Worm (Caenorhabditis elegans) whole organism, young adult: ENCODE results near the gene K04C2.7.
A peak's percentile ranks its signal among the peaks of the same experiment; 100 is the strongest.

Experiments
- B0261.1 ChIP-seq: sonication (generic microtip); optimal IDR thresholded peaks from 2 replicates; lab custom pipeline; 2016; ENCODE audit warnings: mild to moderate bottlenecking, missing genetic modification characterization, moderate library complexity, missing compliant biosample characterization
- F37B4.10 ChIP-seq: fragments of 200-800 bp; sonication (Bioruptor generic); IDR thresholded peaks from 2 replicates; pipeline ENCODE4 v1.3.6; 2022; ENCODE audit warnings: missing genetic modification characterization, missing compliant biosample characterization
- F49E8.2 ChIP-seq: sonication (generic microtip); optimal IDR thresholded peaks from 3 replicates; lab custom pipeline; 2017; ENCODE audit warnings: missing genetic modification characterization, mild to moderate bottlenecking, missing compliant biosample characterization, antibody characterized with exemption, moderate library complexity; ENCODE audit not compliant: insufficient read depth
- F52B5.7 ChIP-seq: sonication (generic microtip); optimal IDR thresholded peaks from 2 replicates; lab custom pipeline; 2016; ENCODE audit warnings: mild to moderate bottlenecking, missing genetic modification characterization, missing compliant biosample characterization
- F55B11.4 ChIP-seq: sonication (generic microtip); optimal IDR thresholded peaks from 2 replicates; lab custom pipeline; 2016; ENCODE audit warnings: missing compliant biosample characterization, missing genetic modification characterization, borderline replicate concordance; ENCODE audit not compliant: insufficient read depth
- F57A8.1 ChIP-seq: fragments of 200-800 bp; sonication (Bioruptor generic); optimal IDR thresholded peaks from 2 replicates; lab custom pipeline; 2018; ENCODE audit warnings: mild to moderate bottlenecking, missing genetic modification characterization, moderate library complexity, missing compliant biosample characterization
- Y53G8AR.9 ChIP-seq: fragments of 200-800 bp; sonication (Bioruptor generic); conservative IDR thresholded peaks from 2 replicates; pipeline ENCODE4 v1.3.6; 2022; ENCODE audit warnings: missing genetic modification reagents, missing genetic modification characterization, missing compliant biosample characterization
- akir-1 ChIP-seq: fragments of 200-800 bp; sonication (Bioruptor generic); optimal IDR thresholded peaks from 2 replicates; lab custom pipeline; 2018; ENCODE audit warnings: mild to moderate bottlenecking, missing genetic modification characterization, moderate library complexity, missing compliant biosample characterization
- ama-1 ChIP-seq, 3 experiments: fragments of 150-350 bp in 1 of 3; sonication (generic microtip) in 2 of 3; optimal IDR thresholded peaks; 2 replicates each; lab custom pipeline; 2014 to 2018; ENCODE audit warnings: missing biosample characterization in 2 of 3, missing genetic modification characterization in 2 of 3, missing genetic modification reagents in 2 of 3
- aptf-3 ChIP-seq: fragments of 200-800 bp; sonication (Bioruptor generic); IDR thresholded peaks from 2 replicates; pipeline ENCODE4 v1.3.6; 2022; ENCODE audit warnings: missing genetic modification characterization, missing compliant biosample characterization
- atf-7 ChIP-seq: sonication (generic microtip); optimal IDR thresholded peaks from 2 replicates; lab custom pipeline; 2017; ENCODE audit warnings: mild to moderate bottlenecking, missing genetic modification characterization, missing compliant biosample characterization
- athp-1 ChIP-seq: sonication (generic microtip); optimal IDR thresholded peaks from 2 replicates; lab custom pipeline; 2017; ENCODE audit warnings: mild to moderate bottlenecking, missing genetic modification characterization, missing compliant biosample characterization
- attf-5 ChIP-seq: fragments of 200-800 bp; sonication (Bioruptor generic); optimal IDR thresholded peaks from 2 replicates; lab custom pipeline; 2018; ENCODE audit warnings: mild to moderate bottlenecking, missing genetic modification characterization, missing compliant biosample characterization
- bed-2 ChIP-seq: fragments of 200-800 bp; sonication (Bioruptor generic); IDR thresholded peaks from 2 replicates; pipeline ENCODE4 v1.3.6; 2022; ENCODE audit warnings: missing genetic modification reagents, missing genetic modification characterization, missing compliant biosample characterization
- ccch-3 ChIP-seq: fragments of 200-800 bp; sonication (Bioruptor generic); optimal IDR thresholded peaks from 2 replicates; lab custom pipeline; 2018; ENCODE audit warnings: mild to moderate bottlenecking, missing genetic modification characterization, missing compliant biosample characterization
- ceh-79 ChIP-seq: sonication (generic microtip); optimal IDR thresholded peaks from 2 replicates; lab custom pipeline; 2017; ENCODE audit warnings: mild to moderate bottlenecking, missing genetic modification characterization, missing compliant biosample characterization
- dpff-1 ChIP-seq: sonication (generic microtip); optimal IDR thresholded peaks from 2 replicates; lab custom pipeline; 2017; ENCODE audit warnings: mild to moderate bottlenecking, missing genetic modification characterization, missing compliant biosample characterization
- ets-4 ChIP-seq: fragments of 200-800 bp; sonication (Bioruptor generic); optimal IDR thresholded peaks from 2 replicates; lab custom pipeline; 2018; ENCODE audit warnings: mild to moderate bottlenecking, missing genetic modification characterization, missing compliant biosample characterization
- gei-17 ChIP-seq: fragments of 200-800 bp; sonication (Bioruptor generic); optimal IDR thresholded peaks from 2 replicates; lab custom pipeline; 2018; ENCODE audit warnings: mild to moderate bottlenecking, missing genetic modification characterization, missing compliant biosample characterization
- hlh-26 ChIP-seq: fragments of 200-800 bp; sonication (Bioruptor generic); conservative IDR thresholded peaks from 2 replicates; pipeline ENCODE4 v1.3.6; 2022; ENCODE audit warnings: missing genetic modification reagents, missing genetic modification characterization, missing compliant biosample characterization
- hmg-20 ChIP-seq: fragments of 200-800 bp; sonication (Bioruptor generic); IDR thresholded peaks from 2 replicates; pipeline ENCODE4 v1.3.6; 2022; ENCODE audit warnings: missing genetic modification reagents, missing genetic modification characterization, missing compliant biosample characterization
- hrde-1 ChIP-seq: sonication (generic microtip); optimal IDR thresholded peaks from 2 replicates; lab custom pipeline; 2016; ENCODE audit warnings: missing genetic modification characterization, mild to moderate bottlenecking, missing compliant biosample characterization, moderate library complexity, missing genotype, missing genetic modification reagents, borderline replicate concordance
- hsf-1 ChIP-seq: fragments of 200-800 bp; sonication (Bioruptor generic); IDR thresholded peaks from 2 replicates; pipeline ENCODE4 v1.3.6; 2022; ENCODE audit warnings: missing genetic modification reagents, missing genetic modification characterization, missing compliant biosample characterization
- lag-1 ChIP-seq: fragments of 200-800 bp; sonication (Bioruptor generic); IDR thresholded peaks from 2 replicates; pipeline ENCODE4 v1.3.6; 2022; ENCODE audit warnings: missing genetic modification reagents, missing genetic modification characterization, missing compliant biosample characterization
- let-526 ChIP-seq: fragments of 200-800 bp; sonication (Bioruptor generic); IDR thresholded peaks from 2 replicates; pipeline ENCODE4 v1.3.6; 2022; ENCODE audit warnings: missing genetic modification reagents, missing genetic modification characterization, missing compliant biosample characterization
- let-607 ChIP-seq, 2 experiments: fragments of 200-800 bp in 1 of 2; sonication (Bioruptor generic) in 1 of 2; sonication (generic microtip) in 1 of 2; optimal IDR thresholded peaks; 2 replicates each; lab custom pipeline; 2016 to 2018; ENCODE audit warnings: mild to moderate bottlenecking in 2 of 2, missing compliant biosample characterization in 2 of 2, missing genetic modification characterization in 2 of 2, moderate library complexity in 2 of 2, missing genotype in 1 of 2
- lin-35 ChIP-seq, 3 experiments: fragments of 150-350 bp in 2 of 3; sonication (generic microtip) in 1 of 3; optimal IDR thresholded peaks; 2 replicates each; lab custom pipeline; 2014 to 2018; ENCODE audit warnings: missing biosample characterization in 3 of 3, missing genetic modification characterization in 3 of 3, missing genetic modification reagents in 3 of 3
- lin-40 ChIP-seq: sonication (generic microtip); optimal IDR thresholded peaks from 2 replicates; lab custom pipeline; 2016; ENCODE audit warnings: missing genetic modification characterization, mild to moderate bottlenecking, missing compliant biosample characterization, missing genotype, missing genetic modification reagents
- lin-54 ChIP-seq: fragments of 200-800 bp; sonication (Bioruptor generic); optimal IDR thresholded peaks from 2 replicates; lab custom pipeline; 2018; ENCODE audit warnings: mild to moderate bottlenecking, missing genetic modification characterization, missing compliant biosample characterization
- lsy-27 ChIP-seq: sonication (generic microtip); optimal IDR thresholded peaks from 2 replicates; lab custom pipeline; 2017; ENCODE audit warnings: missing genetic modification characterization, mild to moderate bottlenecking, missing compliant biosample characterization, antibody characterized with exemption, missing genotype, borderline replicate concordance; ENCODE audit not compliant: insufficient read depth
- madf-3 ChIP-seq: fragments of 200-800 bp; sonication (Bioruptor generic); IDR thresholded peaks from 2 replicates; pipeline ENCODE4 v1.3.6; 2022; ENCODE audit warnings: missing genetic modification reagents, missing genetic modification characterization, missing compliant biosample characterization
- madf-8 ChIP-seq: fragments of 200-800 bp; sonication (Bioruptor generic); conservative IDR thresholded peaks from 2 replicates; pipeline ENCODE4 v1.3.6; 2022; ENCODE audit warnings: missing genetic modification reagents, missing genetic modification characterization, missing compliant biosample characterization
- nfya-1 ChIP-seq: sonication (generic microtip); optimal IDR thresholded peaks from 2 replicates; lab custom pipeline; 2017; ENCODE audit warnings: antibody characterized with exemption, missing compliant biosample characterization, missing genetic modification characterization, borderline replicate concordance; ENCODE audit not compliant: insufficient read depth
- nfya-2 ChIP-seq: fragments of 200-800 bp; sonication (Bioruptor generic); IDR thresholded peaks from 2 replicates; pipeline ENCODE4 v1.3.6; 2022; ENCODE audit warnings: missing genetic modification reagents, missing genetic modification characterization, missing compliant biosample characterization
- rcor-1 ChIP-seq: fragments of 200-800 bp; sonication (Bioruptor generic); IDR thresholded peaks from 2 replicates; pipeline ENCODE4 v1.3.6; 2022; ENCODE audit warnings: missing genetic modification reagents, missing genetic modification characterization, missing compliant biosample characterization
- rec-8 ChIP-seq, 2 experiments: sonication (generic microtip); optimal IDR thresholded peaks; 2 replicates each; lab custom pipeline; 2016; ENCODE audit warnings: mild to moderate bottlenecking in 2 of 2, missing genetic modification characterization in 2 of 2, missing genetic modification reagents in 2 of 2, missing genotype in 2 of 2, missing biosample characterization in 1 of 2, missing compliant biosample characterization in 1 of 2, moderate library complexity in 1 of 2
- sdz-38 ChIP-seq: sonication (generic microtip); optimal IDR thresholded peaks from 2 replicates; lab custom pipeline; 2016; ENCODE audit warnings: missing genotype, missing genetic modification characterization, missing compliant biosample characterization
- sea-2 ChIP-seq: fragments of 200-800 bp; sonication (Bioruptor generic); IDR thresholded peaks from 2 replicates; pipeline ENCODE4 v1.3.6; 2022; ENCODE audit warnings: missing genetic modification characterization, missing compliant biosample characterization
- sptf-2 ChIP-seq: fragments of 200-800 bp; sonication (Bioruptor generic); optimal IDR thresholded peaks from 2 replicates; lab custom pipeline; 2018; ENCODE audit warnings: mild to moderate bottlenecking, missing genetic modification characterization, missing compliant biosample characterization
- tbx-9 ChIP-seq: sonication (generic microtip); optimal IDR thresholded peaks from 2 replicates; lab custom pipeline; 2016; ENCODE audit warnings: borderline replicate concordance, missing genetic modification characterization, inconsistent platforms, missing compliant biosample characterization
- unc-62 ChIP-seq: fragments of 150-350 bp; optimal IDR thresholded peaks from 2 replicates; lab custom pipeline; 2014; ENCODE audit warnings: missing biosample characterization, missing genetic modification reagents, missing genetic modification characterization
- zfh-2 ChIP-seq: fragments of 200-800 bp; sonication (Bioruptor generic); conservative IDR thresholded peaks from 2 replicates; pipeline ENCODE4 v1.3.6; 2022; ENCODE audit warnings: missing genetic modification reagents, missing genetic modification characterization, missing compliant biosample characterization
- ztf-25 ChIP-seq: fragments of 200-800 bp; sonication (Bioruptor generic); IDR thresholded peaks from 2 replicates; pipeline ENCODE4 v1.3.6; 2022; ENCODE audit warnings: missing genetic modification reagents, missing genetic modification characterization, missing compliant biosample characterization
- ztf-26 ChIP-seq: sonication (generic microtip); optimal IDR thresholded peaks from 2 replicates; lab custom pipeline; 2017; ENCODE audit warnings: missing genetic modification characterization, missing compliant biosample characterization
- ztf-28 ChIP-seq: fragments of 200-800 bp; sonication (Bioruptor generic); IDR thresholded peaks from 2 replicates; pipeline ENCODE4 v1.3.6; 2022; ENCODE audit warnings: missing genetic modification reagents, missing genetic modification characterization, missing compliant biosample characterization
- ztf-6 ChIP-seq: fragments of 200-800 bp; sonication (Bioruptor generic); IDR thresholded peaks from 2 replicates; pipeline ENCODE4 v1.3.6; 2022; ENCODE audit warnings: missing genetic modification reagents, missing genetic modification characterization, missing compliant biosample characterization

The K04C2.7 gene

DNA sequence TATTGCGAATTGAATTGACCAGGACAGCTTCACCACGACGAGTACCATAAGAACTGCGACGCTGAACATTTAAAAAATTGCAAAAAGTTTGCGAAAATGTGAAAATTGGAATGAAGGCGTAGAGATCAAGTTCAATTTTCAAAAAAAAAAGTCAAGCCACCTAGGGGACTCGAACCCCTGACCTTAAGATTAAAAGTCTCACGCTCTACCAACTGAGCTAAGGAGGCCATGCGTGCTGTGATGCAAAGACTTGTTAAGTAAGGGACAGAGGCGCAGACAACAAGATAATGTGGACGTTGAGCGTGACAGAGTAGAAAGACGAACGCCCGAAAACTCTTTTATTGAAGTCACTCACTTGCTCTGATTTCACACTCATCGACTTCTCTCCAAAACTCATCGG, 6.7 kb downstream of the K04C2.7 start (continued):
- TF ChIP-seq ets-4 (GFP tag; lab: Kevin White, UChicago): no peak
- TF ChIP-seq athp-1 (tag; lab: Kevin White, UChicago): peak; percentile 63
- TF ChIP-seq lin-35 (GFP tag; optimal IDR thresholded peaks at IDR 0.05; lab: Kevin White, UChicago): peak in 1 of 3 experiments; percentile 60
- no peak for TF ChIP-seq ccch-3 (GFP tag; lab: Kevin White, UChicago)
- TF ChIP-seq let-607 (tag; optimal IDR thresholded peaks at IDR 0.05; lab: Kevin White, UChicago): peak; percentile 6 to 38
- TF ChIP-seq nfya-1: no peak
- TF ChIP-seq akir-1 (GFP tag; lab: Kevin White, UChicago): peak; percentile 6
- no peak for TF ChIP-seq zfh-2 (GFP tag; lab: Robert Waterston, UW)
- TF ChIP-seq B0261.1: peak; percentile 95
- peak; percentile 41 for TF ChIP-seq ztf-26 (tag; lab: Kevin White, UChicago)
- no peak for TF ChIP-seq lin-54 (GFP tag; lab: Kevin White, UChicago)
- no peak for TF ChIP-seq unc-62 (GFP tag; lab: Kevin White, UChicago)
- TF ChIP-seq bed-2 (GFP tag; lab: Robert Waterston, UW): no peak
- no peak for TF ChIP-seq hlh-26 (GFP tag; lab: Robert Waterston, UW)
- peak; percentile 67 for TF ChIP-seq attf-5 (GFP tag; lab: Kevin White, UChicago)
- no peak for TF ChIP-seq F55B11.4
- TF ChIP-seq nfya-2 (GFP tag; lab: Robert Waterston, UW): no peak
- TF ChIP-seq sdz-38 (tag; lab: Kevin White, UChicago): no peak
- TF ChIP-seq lin-40 (tag; lab: Kevin White, UChicago): peak; percentile 21
- TF ChIP-seq madf-3 (GFP tag; lab: Robert Waterston, UW): peak; percentile 77; the same call in 1 of the 2 replicates
- peak; percentile 66 for TF ChIP-seq F52B5.7 (tag; lab: Kevin White, UChicago)
- peak; percentile 70; the same call in 1 of the 2 replicates for TF ChIP-seq hmg-20 (GFP tag; lab: Robert Waterston, UW)
- TF ChIP-seq gei-17 (GFP tag; lab: Kevin White, UChicago): no peak
- no peak for TF ChIP-seq atf-7 (tag; lab: Kevin White, UChicago)
- peak; percentile 62; the same call in 1 of the 2 replicates for TF ChIP-seq Y53G8AR.9 (GFP tag; lab: Robert Waterston, UW)
- TF ChIP-seq sea-2: no peak
- TF ChIP-seq rcor-1 (GFP tag; lab: Robert Waterston, UW): peak; percentile 76
- no peak for TF ChIP-seq ama-1 (optimal IDR thresholded peaks at IDR 0.05; lab: Kevin White, UChicago)
- TF ChIP-seq ama-1 (GFP tag; optimal IDR thresholded peaks at IDR 0.05; lab: Kevin White, UChicago): peak in 1 of 2 experiments; percentile 89
- TF ChIP-seq madf-8 (GFP tag; lab: Robert Waterston, UW): 0 out of 2 replicates have a peak, but pooled peaks have one; percentile 18
- TF ChIP-seq ztf-6 (GFP tag; lab: Robert Waterston, UW): no peak
- no peak for TF ChIP-seq tbx-9 (tag; lab: Kevin White, UChicago)
- peak; percentile 64 for TF ChIP-seq lsy-27
- no peak for TF ChIP-seq aptf-3 (GFP tag; lab: Robert Waterston, UW)
- no peak for TF ChIP-seq dpff-1 (tag; lab: Kevin White, UChicago)
- 0 out of 2 replicates have a peak, but pooled peaks have one; percentile 62 for TF ChIP-seq F37B4.10 (GFP tag; lab: Robert Waterston, UW)
- TF ChIP-seq let-526 (GFP tag; lab: Robert Waterston, UW): peak; percentile 71; the same call in 1 of the 2 replicates
- TF ChIP-seq ztf-25 (GFP tag; lab: Robert Waterston, UW): peak; percentile 93
- no peak for TF ChIP-seq sptf-2 (GFP tag; lab: Kevin White, UChicago)
- TF ChIP-seq F57A8.1: no peak
- TF ChIP-seq lag-1: 0 out of 2 replicates have a peak, but pooled peaks have one; percentile 62
- peak; percentile 64; the same call in 1 of the 2 replicates for TF ChIP-seq hsf-1 (GFP tag; lab: Robert Waterston, UW)
- TF ChIP-seq ztf-28: peak; percentile 73
- peak; percentile 36 to 83 for TF ChIP-seq rec-8 (tag; optimal IDR thresholded peaks at IDR 0.05; lab: Kevin White, UChicago)
- TF ChIP-seq F49E8.2 (tag; lab: Kevin White, UChicago): peak; percentile 76
- TF ChIP-seq hrde-1 (tag; lab: Kevin White, UChicago): peak; percentile 85
- TF ChIP-seq ceh-79 (tag; lab: Kevin White, UChicago): no peak
